Fruit fly (Drosophila melanogaster) whole organism, embryonic: ENCODE measurements around the gene Capr.

Experiments used
- Adf1 ChIP-seq: fragments of 200-800 bp; sonication (Bioruptor generic); IDR thresholded peaks from 2 replicates; pipeline ENCODE4 v1.3.6; 2022; ENCODE audit warnings: missing biosample characterization, missing genetic modification characterization
- Aef1 ChIP-seq: fragments of 200-800 bp; sonication (Bioruptor generic); IDR thresholded peaks from 3 replicates; pipeline ENCODE4 v1.3.6; 2022; ENCODE audit warnings: missing biosample characterization, missing genetic modification characterization
- B-H1 ChIP-seq: fragments of 200-800 bp; sonication (Bioruptor generic); IDR thresholded peaks from 3 replicates; pipeline ENCODE4 v1.3.6; 2022; ENCODE audit warnings: missing biosample characterization, missing genetic modification characterization
- Bteb2 ChIP-seq: fragments of 200-800 bp; sonication (Bioruptor generic); optimal IDR thresholded peaks from 2 replicates; lab custom pipeline; 2016; ENCODE audit warnings: missing biosample characterization, missing genetic modification characterization
- CG10267 ChIP-seq: fragments of 200-800 bp; sonication (Bioruptor generic); optimal IDR thresholded peaks from 2 replicates; lab custom pipeline; 2018; ENCODE audit warnings: missing biosample characterization, mild to moderate bottlenecking, missing genetic modification characterization, moderate library complexity
- CG11247 ChIP-seq: fragments of 200-800 bp; sonication (Bioruptor generic); IDR thresholded peaks from 2 replicates; pipeline ENCODE4 v1.3.6; 2022; ENCODE audit warnings: missing biosample characterization, missing genetic modification characterization
- CG1233 ChIP-seq: fragments of 200-800 bp; sonication (Bioruptor generic); optimal IDR thresholded peaks from 4 replicates; lab custom pipeline; 2018; ENCODE audit warnings: missing biosample characterization, mild to moderate bottlenecking, missing genetic modification characterization
- CG13424 ChIP-seq: fragments of 200-800 bp; sonication (Bioruptor generic); optimal IDR thresholded peaks from 2 replicates; lab custom pipeline; 2019; ENCODE audit warnings: missing biosample characterization, mild to moderate bottlenecking, missing genetic modification characterization, moderate library complexity
- CG13775 ChIP-seq: fragments of 200-800 bp; sonication (Bioruptor generic); optimal IDR thresholded peaks from 3 replicates; lab custom pipeline; 2017; ENCODE audit warnings: missing biosample characterization, mild to moderate bottlenecking, missing genetic modification characterization
- CG15073 ChIP-seq: fragments of 200-800 bp; sonication (Bioruptor generic); optimal IDR thresholded peaks from 2 replicates; lab custom pipeline; 2016; ENCODE audit warnings: missing biosample characterization, missing genetic modification characterization
- CG1603 ChIP-seq: fragments of 200-800 bp; sonication (Bioruptor generic); optimal IDR thresholded peaks from 2 replicates; lab custom pipeline; 2019; ENCODE audit warnings: missing biosample characterization, mild to moderate bottlenecking, missing genetic modification characterization, moderate library complexity
- CG17328 ChIP-seq: fragments of 200-800 bp; sonication (Bioruptor generic); IDR thresholded peaks from 2 replicates; pipeline ENCODE4 v1.3.6; 2022; ENCODE audit warnings: missing biosample characterization, missing genetic modification characterization
- CG17361 ChIP-seq: fragments of 200-800 bp; sonication (Bioruptor generic); IDR thresholded peaks from 3 replicates; pipeline ENCODE4 v1.3.6; 2022; ENCODE audit warnings: missing biosample characterization, missing genetic modification characterization
- CG17802 ChIP-seq: fragments of 200-800 bp; sonication (Bioruptor generic); optimal IDR thresholded peaks from 2 replicates; lab custom pipeline; 2018; ENCODE audit warnings: missing biosample characterization, mild to moderate bottlenecking, missing genetic modification characterization, moderate library complexity
- CG17829 ChIP-seq: fragments of 200-800 bp; optimal IDR thresholded peaks from 2 replicates; lab custom pipeline; 2019; ENCODE audit warnings: missing biosample characterization, mild to moderate bottlenecking, missing genetic modification characterization, moderate library complexity
- CG18262 ChIP-seq: fragments of 200-800 bp; optimal IDR thresholded peaks from 3 replicates; lab custom pipeline; 2019; ENCODE audit warnings: missing biosample characterization, mild to moderate bottlenecking, missing genetic modification characterization, moderate library complexity
- CG2202 ChIP-seq: fragments of 200-800 bp; sonication (Bioruptor generic); optimal IDR thresholded peaks from 2 replicates; lab custom pipeline; 2018; ENCODE audit warnings: missing biosample characterization, mild to moderate bottlenecking, missing genetic modification characterization
- CG32772 ChIP-seq: fragments of 200-800 bp; sonication (Bioruptor generic); IDR thresholded peaks from 2 replicates; pipeline ENCODE4 v1.3.6; 2022; ENCODE audit warnings: missing biosample characterization, missing genetic modification characterization
- CG3847 ChIP-seq: fragments of 200-800 bp; sonication (Bioruptor generic); IDR thresholded peaks from 2 replicates; pipeline ENCODE4 v1.3.6; 2022; ENCODE audit warnings: missing biosample characterization, missing genetic modification characterization
- CG42726 ChIP-seq: fragments of 200-800 bp; sonication (Bioruptor generic); IDR thresholded peaks from 2 replicates; pipeline ENCODE4 v1.3.6; 2022; ENCODE audit warnings: missing biosample characterization, missing genetic modification characterization; ENCODE audit not compliant: partially characterized antibody
- CG5953 ChIP-seq: fragments of 200-800 bp; sonication (Bioruptor generic); IDR thresholded peaks from 2 replicates; pipeline ENCODE4 v1.3.6; 2022; ENCODE audit warnings: missing biosample characterization, missing genetic modification characterization
- CG7963 ChIP-seq: fragments of 200-800 bp; sonication (Bioruptor generic); IDR thresholded peaks from 3 replicates; pipeline ENCODE4 v1.3.6; 2022; ENCODE audit warnings: missing biosample characterization, missing genetic modification characterization; ENCODE audit not compliant: partially characterized antibody
- CG8924 ChIP-seq: fragments of 200-800 bp; optimal IDR thresholded peaks from 3 replicates; lab custom pipeline; 2019; ENCODE audit warnings: missing biosample characterization, mild to moderate bottlenecking, missing genetic modification characterization, moderate library complexity
- CG8944 ChIP-seq: fragments of 200-800 bp; sonication (Bioruptor generic); optimal IDR thresholded peaks from 3 replicates; lab custom pipeline; 2016; ENCODE audit warnings: missing biosample characterization, missing genetic modification characterization
- D19B ChIP-seq: fragments of 200-800 bp; sonication (Bioruptor generic); optimal IDR thresholded peaks from 2 replicates; lab custom pipeline; 2017; ENCODE audit warnings: missing biosample characterization, mild to moderate bottlenecking, missing genetic modification characterization
- Deaf1 ChIP-seq: fragments of 200-800 bp; optimal IDR thresholded peaks from 3 replicates; lab custom pipeline; 2019; ENCODE audit warnings: missing biosample characterization, mild to moderate bottlenecking, missing genetic modification characterization, moderate library complexity
- ERR ChIP-seq: fragments of 200-800 bp; sonication (Bioruptor generic); optimal IDR thresholded peaks from 2 replicates; lab custom pipeline; 2016; ENCODE audit warnings: missing biosample characterization, missing genetic modification characterization
- Elba2 ChIP-seq: fragments of 200-800 bp; sonication (Bioruptor generic); optimal IDR thresholded peaks from 3 replicates; lab custom pipeline; 2016; ENCODE audit warnings: missing biosample characterization, missing genetic modification characterization
- Ets97D ChIP-seq: fragments of 200-800 bp; sonication (Bioruptor generic); optimal IDR thresholded peaks from 3 replicates; lab custom pipeline; 2016; ENCODE audit warnings: missing biosample characterization, missing genetic modification characterization
- HLH3B ChIP-seq: fragments of 200-800 bp; sonication (Bioruptor generic); IDR thresholded peaks from 2 replicates; pipeline ENCODE4 v1.3.6; 2022; ENCODE audit warnings: missing biosample characterization, missing genetic modification characterization
- HLH54F ChIP-seq: fragments of 200-800 bp; sonication (Bioruptor generic); optimal IDR thresholded peaks from 3 replicates; lab custom pipeline; 2016; ENCODE audit warnings: missing biosample characterization, missing genetic modification characterization
- HmgD ChIP-seq: fragments of 200-800 bp; sonication (Bioruptor generic); optimal IDR thresholded peaks from 3 replicates; lab custom pipeline; 2016; ENCODE audit warnings: missing biosample characterization, missing genetic modification characterization
- HmgZ ChIP-seq: fragments of 200-800 bp; sonication (Bioruptor generic); optimal IDR thresholded peaks from 2 replicates; lab custom pipeline; 2018; ENCODE audit warnings: missing biosample characterization, mild to moderate bottlenecking, missing genetic modification characterization
- Lpt ChIP-seq: fragments of >200 bp; optimal IDR thresholded peaks from 2 replicates; lab custom pipeline; 2018; ENCODE audit warnings: missing biosample characterization, missing genetic modification characterization
- MBD-R2 ChIP-seq: fragments of 200-800 bp; sonication (Bioruptor generic); IDR thresholded peaks from 2 replicates; pipeline ENCODE4 v1.3.6; 2022; ENCODE audit warnings: missing biosample characterization, missing genetic modification characterization
- MESR4 ChIP-seq: fragments of 200-800 bp; sonication (Bioruptor generic); optimal IDR thresholded peaks from 2 replicates; lab custom pipeline; 2018; ENCODE audit warnings: missing biosample characterization, mild to moderate bottlenecking, missing genetic modification characterization, moderate library complexity
- TFAM ChIP-seq: fragments of 200-800 bp; sonication (Bioruptor generic); optimal IDR thresholded peaks from 2 replicates; lab custom pipeline; 2017; ENCODE audit warnings: missing biosample characterization, missing genetic modification characterization, inconsistent platforms
- bbx ChIP-seq: fragments of 200-800 bp; sonication (Bioruptor generic); IDR thresholded peaks from 2 replicates; pipeline ENCODE4 v1.3.6; 2022; ENCODE audit warnings: missing biosample characterization, missing genetic modification characterization; ENCODE audit not compliant: partially characterized antibody
- crp ChIP-seq, 2 experiments: fragments of 200-800 bp; sonication (Bioruptor generic); optimal IDR thresholded peaks; 2 replicates in 1 of 2; 3 replicates in 1 of 2; lab custom pipeline; 2017; ENCODE audit warnings: missing biosample characterization in 2 of 2, missing genetic modification characterization in 2 of 2, mild to moderate bottlenecking in 1 of 2, moderate library complexity in 1 of 2
- dimm ChIP-seq: fragments of 200-800 bp; sonication (Bioruptor generic); IDR thresholded peaks from 2 replicates; pipeline ENCODE4 v1.3.6; 2022; ENCODE audit warnings: missing biosample characterization, missing genetic modification characterization
- gro ChIP-seq: fragments of 200-800 bp; sonication (Bioruptor generic); optimal IDR thresholded peaks from 2 replicates; lab custom pipeline; 2016; ENCODE audit warnings: missing biosample characterization, missing genetic modification characterization
- gt ChIP-seq: fragments of 200-800 bp; sonication (Bioruptor generic); IDR thresholded peaks from 2 replicates; pipeline ENCODE4 v1.3.6; 2022; ENCODE audit warnings: missing biosample characterization, missing genetic modification characterization
- lilli ChIP-seq: fragments of 200-800 bp; sonication (Bioruptor generic); optimal IDR thresholded peaks from 3 replicates; lab custom pipeline; 2016; ENCODE audit warnings: missing biosample characterization, missing genetic modification characterization
- lola ChIP-seq, 3 experiments: fragments of >200 bp in 2 of 3; fragments of 200-800 bp in 1 of 3; sonication (Bioruptor generic) in 1 of 3; optimal IDR thresholded peaks; 2 replicates each; lab custom pipeline; 2017 to 2019; ENCODE audit warnings: missing biosample characterization in 3 of 3, missing genetic modification characterization in 3 of 3, mild to moderate bottlenecking in 1 of 3, moderate library complexity in 1 of 3
- rib ChIP-seq: fragments of 200-800 bp; sonication (Bioruptor generic); IDR thresholded peaks from 2 replicates; pipeline ENCODE4 v1.3.6; 2022; ENCODE audit warnings: missing biosample characterization, missing genetic modification characterization
- sc ChIP-seq, 3 experiments: fragments of >200 bp in 2 of 3; fragments of 200-800 bp in 1 of 3; sonication (Bioruptor generic) in 1 of 3; optimal IDR thresholded peaks; 2 replicates in 2 of 3; 3 replicates in 1 of 3; lab custom pipeline; 2017; ENCODE audit warnings: mild to moderate bottlenecking in 1 of 3, missing biosample characterization in 1 of 3, missing genetic modification characterization in 1 of 3, missing genetic modification reagents in 1 of 3
- stwl ChIP-seq: fragments of 200-800 bp; sonication (Bioruptor generic); optimal IDR thresholded peaks from 3 replicates; lab custom pipeline; 2018; ENCODE audit warnings: missing biosample characterization, mild to moderate bottlenecking, missing genetic modification characterization, moderate library complexity
- tin ChIP-seq: fragments of 200-800 bp; sonication (Bioruptor generic); optimal IDR thresholded peaks from 3 replicates; lab custom pipeline; 2016; ENCODE audit warnings: missing biosample characterization, missing genetic modification characterization
- zen2 ChIP-seq: fragments of 200-800 bp; sonication (Bioruptor generic); IDR thresholded peaks from 3 replicates; pipeline ENCODE4 v1.3.6; 2022; ENCODE audit warnings: missing biosample characterization, missing genetic modification characterization; ENCODE audit not compliant: partially characterized antibody

The Capr gene

dm6 chr3L:18672986-18673633, at the start of gene Capr (continued):
- TF ChIP-seq Adf1 (peak; percentile 65), rib (GFP tag; lab: Robert Waterston, UW) (peak; percentile 64; the same call in 1 of the 2 replicates), Aef1 (0 out of 3 replicates have a peak, but pooled peaks have one; percentile 14), CG8944 (GFP tag; lab: Kevin White, UChicago) (no peak), tin (GFP tag; lab: Kevin White, UChicago) (peak; percentile 21), crp (GFP tag; optimal IDR thresholded peaks at IDR 0.05; lab: Kevin White, UChicago) (peak in 1 of 2 experiments; percentile 39), MESR4 (GFP tag; lab: Kevin White, UChicago) (peak; percentile 82), CG17361 (0 out of 3 replicates have a peak, but pooled peaks have one; percentile 18), CG17802 (tag; lab: Kevin White, UChicago) (peak; percentile 14), CG11247 (no peak), zen2 (GFP tag; lab: Robert Waterston, UW) (peak; percentile 99), stwl (tag; lab: Kevin White, UChicago) (peak; percentile 89), CG15073 (GFP tag; lab: Kevin White, UChicago) (no peak), HmgZ (tag; lab: Kevin White, UChicago) (peak; percentile 69), CG8924 (tag; lab: Kevin White, UChicago) (peak; percentile 6), CG18262 (tag; lab: Kevin White, UChicago) (peak; percentile 35), CG32772 (GFP tag; lab: Robert Waterston, UW) (no peak), MBD-R2 (peak; percentile 83), gro (GFP tag; lab: Kevin White, UChicago) (peak; percentile 68), CG13424 (tag; lab: Kevin White, UChicago) (peak; percentile 2), sc (optimal IDR thresholded peaks at IDR 0.05; lab: Kevin White, UChicago) (no peak), sc (GFP tag; optimal IDR thresholded peaks at IDR 0.05; lab: Kevin White, UChicago) (no peak), ERR (GFP tag; lab: Kevin White, UChicago) (peak; percentile 32), HLH3B (no peak), D19B (no peak), CG1233 (no peak), B-H1 (GFP tag; lab: Robert Waterston, UW) (no peak), HLH54F (GFP tag; lab: Kevin White, UChicago) (peak; percentile 13), CG2202 (peak; percentile 3), Ets97D (GFP tag; lab: Kevin White, UChicago) (peak; percentile 69), HmgD (peak; percentile 66), dimm (no peak), Deaf1 (tag; lab: Kevin White, UChicago) (peak; percentile 63), CG17829 (peak; percentile 58), CG42726 (GFP tag; lab: Robert Waterston, UW) (peak; percentile 100), Elba2 (GFP tag; lab: Kevin White, UChicago) (no peak), CG7963 (GFP tag; lab: Robert Waterston, UW) (peak; percentile 100), CG1603 (tag; lab: Kevin White, UChicago) (peak; percentile 83), Lpt (GFP tag; lab: Kevin White, UChicago) (no peak), CG5953 (GFP tag; lab: Robert Waterston, UW) (no peak), CG3847 (GFP tag; lab: Robert Waterston, UW) (peak; percentile 70), CG10267 (tag; lab: Kevin White, UChicago) (peak; percentile 56), Bteb2 (GFP tag; lab: Kevin White, UChicago) (peak; percentile 24), lola (GFP tag; optimal IDR thresholded peaks at IDR 0.05; lab: Kevin White, UChicago) (no peak), TFAM (GFP tag; lab: Kevin White, UChicago) (no peak), CG17328 (GFP tag; lab: Robert Waterston, UW) (0 out of 2 replicates have a peak, but pooled peaks have one; percentile 6), CG13775 (peak; percentile 3), gt (GFP tag; lab: Robert Waterston, UW) (no peak), bbx (GFP tag; lab: Robert Waterston, UW) (peak; percentile 100), lilli (GFP tag; lab: Kevin White, UChicago) (peak; percentile 55)
